Fruit fly (Drosophila melanogaster) whole organism, embryonic: ENCODE measurements around the gene Rab3-GEF.

Source experiments
- Atf3 ChIP-seq: fragments of 200-800 bp; sonication (Bioruptor generic); optimal IDR thresholded peaks from 3 replicates; lab custom pipeline; 2016; ENCODE audit warnings: missing biosample characterization, missing genetic modification characterization
- BEAF-32 ChIP-seq: fragments of 200-800 bp; sonication (Bioruptor generic); optimal IDR thresholded peaks from 3 replicates; lab custom pipeline; 2017; ENCODE audit warnings: missing biosample characterization, missing genetic modification characterization, mild to moderate bottlenecking, moderate library complexity, missing genetic modification reagents
- Bdp1 ChIP-seq: fragments of 200-800 bp; sonication (Bioruptor generic); optimal IDR thresholded peaks from 3 replicates; lab custom pipeline; 2016; ENCODE audit warnings: missing biosample characterization, missing genetic modification characterization
- CG10147 ChIP-seq: fragments of 200-800 bp; sonication (Bioruptor generic); optimal IDR thresholded peaks from 2 replicates; lab custom pipeline; 2019; ENCODE audit warnings: missing biosample characterization, mild to moderate bottlenecking, missing genetic modification characterization, moderate library complexity
- CG10267 ChIP-seq: fragments of 200-800 bp; sonication (Bioruptor generic); optimal IDR thresholded peaks from 2 replicates; lab custom pipeline; 2018; ENCODE audit warnings: missing biosample characterization, mild to moderate bottlenecking, missing genetic modification characterization, moderate library complexity
- CG12071 ChIP-seq: fragments of 200-800 bp; sonication (Bioruptor generic); optimal IDR thresholded peaks from 3 replicates; lab custom pipeline; 2018; ENCODE audit warnings: missing biosample characterization, mild to moderate bottlenecking, missing genetic modification characterization
- CG12155 ChIP-seq: fragments of 200-800 bp; sonication (Bioruptor generic); optimal IDR thresholded peaks from 3 replicates; lab custom pipeline; 2016; ENCODE audit warnings: missing biosample characterization, missing genetic modification characterization
- CG12299 ChIP-seq: fragments of 200-800 bp; sonication (Bioruptor generic); optimal IDR thresholded peaks from 2 replicates; lab custom pipeline; 2018; ENCODE audit warnings: missing biosample characterization, mild to moderate bottlenecking, missing genetic modification characterization
- CG12659 ChIP-seq: fragments of 200-800 bp; sonication (Bioruptor generic); optimal IDR thresholded peaks from 3 replicates; lab custom pipeline; 2017; ENCODE audit warnings: mild to moderate bottlenecking, missing biosample characterization, missing genetic modification reagents, missing genetic modification characterization
- CG14965 ChIP-seq: fragments of 200-800 bp; sonication (Bioruptor generic); optimal IDR thresholded peaks from 2 replicates; lab custom pipeline; 2016; ENCODE audit warnings: missing biosample characterization, missing genetic modification characterization, borderline replicate concordance
- CG15073 ChIP-seq: fragments of 200-800 bp; sonication (Bioruptor generic); optimal IDR thresholded peaks from 2 replicates; lab custom pipeline; 2016; ENCODE audit warnings: missing biosample characterization, missing genetic modification characterization
- CG1603 ChIP-seq: fragments of 200-800 bp; sonication (Bioruptor generic); optimal IDR thresholded peaks from 2 replicates; lab custom pipeline; 2019; ENCODE audit warnings: missing biosample characterization, mild to moderate bottlenecking, missing genetic modification characterization, moderate library complexity
- CG2889 ChIP-seq: fragments of 200-800 bp; sonication (Bioruptor generic); IDR thresholded peaks from 3 replicates; pipeline ENCODE4 v1.3.6; 2022; ENCODE audit warnings: missing biosample characterization, missing genetic modification characterization
- CG3163 ChIP-seq: fragments of 200-800 bp; sonication (Bioruptor generic); optimal IDR thresholded peaks from 3 replicates; lab custom pipeline; 2016; ENCODE audit warnings: missing biosample characterization, missing genetic modification characterization
- CG33213 ChIP-seq: fragments of 200-800 bp; sonication (Bioruptor generic); optimal IDR thresholded peaks from 3 replicates; lab custom pipeline; 2016; ENCODE audit warnings: missing biosample characterization, missing genetic modification characterization
- CG33557 ChIP-seq: fragments of 200-800 bp; sonication (Bioruptor generic); optimal IDR thresholded peaks from 2 replicates; lab custom pipeline; 2019; ENCODE audit warnings: missing biosample characterization, mild to moderate bottlenecking, missing genetic modification characterization, moderate library complexity
- CG3407 ChIP-seq: fragments of 200-800 bp; sonication (Bioruptor generic); optimal IDR thresholded peaks from 2 replicates; lab custom pipeline; 2018; ENCODE audit warnings: missing biosample characterization, mild to moderate bottlenecking, missing genetic modification characterization
- CG3726 ChIP-seq: fragments of 200-800 bp; sonication (Bioruptor generic); IDR thresholded peaks from 3 replicates; pipeline ENCODE4, ENCODE4 v1.3.6; 2022; ENCODE audit warnings: missing biosample characterization, missing genetic modification characterization
- CG3847 ChIP-seq: fragments of 200-800 bp; sonication (Bioruptor generic); IDR thresholded peaks from 2 replicates; pipeline ENCODE4 v1.3.6; 2022; ENCODE audit warnings: missing biosample characterization, missing genetic modification characterization
- CG3995 ChIP-seq: fragments of 200-800 bp; sonication (Bioruptor generic); optimal IDR thresholded peaks from 3 replicates; lab custom pipeline; 2016; ENCODE audit warnings: missing biosample characterization, missing genetic modification characterization
- CG4328 ChIP-seq: fragments of 200-800 bp; sonication (Bioruptor generic); optimal IDR thresholded peaks from 3 replicates; lab custom pipeline; 2017; ENCODE audit warnings: missing biosample characterization, missing genetic modification reagents, missing genetic modification characterization
- CG4404 ChIP-seq: fragments of 200-800 bp; sonication (Bioruptor generic); IDR thresholded peaks from 2 replicates; pipeline ENCODE4 v1.3.6; 2022; ENCODE audit warnings: missing biosample characterization, missing genetic modification characterization
- CG4707 ChIP-seq: fragments of 200-800 bp; sonication (Bioruptor generic); optimal IDR thresholded peaks from 2 replicates; lab custom pipeline; 2018; ENCODE audit warnings: missing biosample characterization, mild to moderate bottlenecking, missing genetic modification characterization, moderate library complexity
- CG6272 ChIP-seq: fragments of 200-800 bp; sonication (Bioruptor generic); IDR thresholded peaks from 2 replicates; pipeline ENCODE4 v1.3.6; 2022; ENCODE audit warnings: missing biosample characterization, missing genetic modification characterization
- CG8388 ChIP-seq: fragments of 200-800 bp; sonication (Bioruptor generic); optimal IDR thresholded peaks from 2 replicates; lab custom pipeline; 2019; ENCODE audit warnings: missing biosample characterization, mild to moderate bottlenecking, missing genetic modification characterization, moderate library complexity
- CTCF ChIP-seq: fragments of 200-800 bp; sonication (Bioruptor generic); optimal IDR thresholded peaks from 2 replicates; lab custom pipeline; 2017; ENCODE audit warnings: missing biosample characterization, mild to moderate bottlenecking, missing genetic modification characterization, moderate library complexity
- Dek ChIP-seq: fragments of 200-800 bp; sonication (Bioruptor generic); optimal IDR thresholded peaks from 3 replicates; lab custom pipeline; 2019; ENCODE audit warnings: missing biosample characterization, mild to moderate bottlenecking, missing genetic modification characterization, moderate library complexity
- Dip2 ChIP-seq: fragments of 200-800 bp; sonication (Bioruptor generic); IDR thresholded peaks from 2 replicates; pipeline ENCODE4 v1.3.6; 2022; ENCODE audit warnings: missing biosample characterization, missing genetic modification characterization
- Fer3 ChIP-seq: fragments of 200-800 bp; sonication (Bioruptor generic); optimal IDR thresholded peaks from 2 replicates; lab custom pipeline; 2018; ENCODE audit warnings: missing biosample characterization, mild to moderate bottlenecking, missing genetic modification characterization, moderate library complexity
- GATAe ChIP-seq: fragments of 200-800 bp; sonication (Bioruptor generic); conservative IDR thresholded peaks from 2 replicates; pipeline ENCODE4 v1.3.6; 2022; ENCODE audit warnings: missing biosample characterization, missing genetic modification characterization
- Hey ChIP-seq: fragments of 200-800 bp; sonication (Bioruptor generic); optimal IDR thresholded peaks from 3 replicates; lab custom pipeline; 2018; ENCODE audit warnings: missing biosample characterization, mild to moderate bottlenecking, missing genetic modification characterization
- Kr ChIP-seq: fragments of 200-800 bp; sonication (Bioruptor generic); optimal IDR thresholded peaks from 2 replicates; lab custom pipeline; 2017; ENCODE audit warnings: missing biosample characterization, mild to moderate bottlenecking, missing genetic modification characterization
- Med ChIP-seq: fragments of 200-800 bp; sonication (Bioruptor generic); peaks from one replicate; lab custom pipeline; 2016; ENCODE audit warnings: missing biosample characterization, missing genetic modification characterization, mild to moderate bottlenecking, inconsistent platforms, moderate library complexity
- Meics ChIP-seq: fragments of 200-800 bp; sonication (Bioruptor generic); optimal IDR thresholded peaks from 2 replicates; lab custom pipeline; 2017; ENCODE audit warnings: missing biosample characterization, mild to moderate bottlenecking, missing genetic modification characterization
- Nf-YB ChIP-seq: fragments of 200-800 bp; sonication (Bioruptor generic); optimal IDR thresholded peaks from 3 replicates; lab custom pipeline; 2019; ENCODE audit warnings: missing biosample characterization, mild to moderate bottlenecking, missing genetic modification characterization, moderate library complexity
- PHDP ChIP-seq: fragments of 200-800 bp; sonication (Bioruptor generic); optimal IDR thresholded peaks from 3 replicates; lab custom pipeline; 2018; ENCODE audit warnings: missing biosample characterization, mild to moderate bottlenecking, missing genetic modification characterization, moderate library complexity
- Pdp1 ChIP-seq, 2 experiments: fragments of 200-800 bp; sonication (Bioruptor generic); optimal IDR thresholded peaks; 3 replicates each; lab custom pipeline; 2016; ENCODE audit warnings: missing biosample characterization in 2 of 2, missing genetic modification characterization in 2 of 2, mild to moderate bottlenecking in 1 of 2, moderate library complexity in 1 of 2
- TFAM ChIP-seq: fragments of 200-800 bp; sonication (Bioruptor generic); optimal IDR thresholded peaks from 2 replicates; lab custom pipeline; 2017; ENCODE audit warnings: missing biosample characterization, missing genetic modification characterization, inconsistent platforms
- Xbp1 ChIP-seq: fragments of 200-800 bp; sonication (Bioruptor generic); optimal IDR thresholded peaks from 3 replicates; lab custom pipeline; 2016; ENCODE audit warnings: missing biosample characterization, mild to moderate bottlenecking, missing genetic modification characterization
- abd-A ChIP-seq: fragments of 200-800 bp; sonication (Bioruptor generic); optimal IDR thresholded peaks from 3 replicates; lab custom pipeline; 2019; ENCODE audit warnings: missing biosample characterization, mild to moderate bottlenecking, missing genetic modification characterization, moderate library complexity
- amos ChIP-seq: fragments of 200-800 bp; sonication (Bioruptor generic); IDR thresholded peaks from 2 replicates; pipeline ENCODE4 v1.3.6; 2022; ENCODE audit warnings: missing biosample characterization, missing genetic modification characterization; ENCODE audit not compliant: partially characterized antibody
- da ChIP-seq: fragments of 200-800 bp; sonication (Bioruptor generic); optimal IDR thresholded peaks from 2 replicates; lab custom pipeline; 2016; ENCODE audit warnings: missing biosample characterization, missing genetic modification characterization
- disco-r ChIP-seq: fragments of 200-800 bp; sonication (Bioruptor generic); optimal IDR thresholded peaks from 2 replicates; lab custom pipeline; 2016; ENCODE audit warnings: missing biosample characterization, missing genetic modification characterization
- fd64A ChIP-seq: fragments of 200-800 bp; sonication (Bioruptor generic); optimal IDR thresholded peaks from 3 replicates; lab custom pipeline; 2018; ENCODE audit warnings: missing biosample characterization, mild to moderate bottlenecking, missing genetic modification characterization
- h ChIP-seq: fragments of >200 bp; optimal IDR thresholded peaks from 2 replicates; lab custom pipeline; 2017
- her ChIP-seq: fragments of 200-800 bp; sonication (Bioruptor generic); optimal IDR thresholded peaks from 2 replicates; lab custom pipeline; 2016; ENCODE audit warnings: missing biosample characterization, missing genetic modification characterization
- mam ChIP-seq: fragments of 200-800 bp; sonication (Bioruptor generic); optimal IDR thresholded peaks from 3 replicates; lab custom pipeline; 2016; ENCODE audit warnings: missing biosample characterization, missing genetic modification characterization
- odd ChIP-seq: fragments of 200-800 bp; sonication (Bioruptor generic); optimal IDR thresholded peaks from 2 replicates; lab custom pipeline; 2017; ENCODE audit warnings: missing biosample characterization, mild to moderate bottlenecking, missing genetic modification characterization
- salm ChIP-seq: fragments of 200-800 bp; sonication (Bioruptor generic); optimal IDR thresholded peaks from 2 replicates; lab custom pipeline; 2018; ENCODE audit warnings: missing biosample characterization, mild to moderate bottlenecking, missing genetic modification characterization
- slbo ChIP-seq: fragments of 200-800 bp; sonication (Bioruptor generic); IDR thresholded peaks from 2 replicates; pipeline ENCODE4 v1.3.6; 2022; ENCODE audit warnings: missing biosample characterization, missing genetic modification characterization
- sqz ChIP-seq: fragments of 200-800 bp; sonication (Bioruptor generic); optimal IDR thresholded peaks from 3 replicates; lab custom pipeline; 2018; ENCODE audit warnings: missing biosample characterization, mild to moderate bottlenecking, missing genetic modification characterization
- zf30C ChIP-seq: fragments of 200-800 bp; sonication (Bioruptor generic); optimal IDR thresholded peaks from 3 replicates; lab custom pipeline; 2018; ENCODE audit warnings: missing biosample characterization, mild to moderate bottlenecking, missing genetic modification characterization

Rab3-GEF gene

DNA sequence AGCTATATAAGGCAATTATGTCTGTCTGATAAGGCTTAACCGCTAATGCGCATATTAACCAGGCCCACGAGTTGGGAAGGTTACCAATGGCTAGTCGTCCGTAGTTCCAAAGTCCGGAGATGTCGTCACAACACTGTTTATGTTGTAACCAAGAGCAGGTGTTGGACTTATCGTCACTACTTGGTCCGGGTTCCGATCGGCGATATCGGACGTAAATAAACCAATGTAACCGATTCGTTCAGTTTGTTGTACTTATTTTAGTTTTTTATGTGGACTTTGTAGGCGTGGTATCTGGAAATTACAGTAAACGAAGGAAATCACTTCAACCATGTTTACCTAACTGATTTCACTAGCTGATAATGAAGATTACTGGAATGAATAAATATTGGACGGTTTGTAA lies 11.1 kb upstream of the Rab3-GEF start (continued):
- TF ChIP-seq CG12071 (GFP tag; lab: Kevin White, UChicago), result no peak
- TF ChIP-seq CG3407 (GFP tag; lab: Kevin White, UChicago), result peak; percentile 15
- TF ChIP-seq Atf3, result no peak
- no peak for TF ChIP-seq Kr
- no peak for TF ChIP-seq CG3995 (GFP tag; lab: Kevin White, UChicago)
- peak; percentile 14 for TF ChIP-seq CG12299 (tag; lab: Kevin White, UChicago)
- peak; percentile 42 for TF ChIP-seq fd64A
- TF ChIP-seq TFAM (GFP tag; lab: Kevin White, UChicago), result no peak
- no peak for TF ChIP-seq CG14965 (GFP tag; lab: Kevin White, UChicago)
- TF ChIP-seq her, result no peak
- TF ChIP-seq CG3726, result no peak
- TF ChIP-seq CG2889 (GFP tag; lab: Robert Waterston, UW), result no peak
- no peak for TF ChIP-seq disco-r (GFP tag; lab: Kevin White, UChicago)
- peak; percentile 62 for TF ChIP-seq sqz
- no peak for TF ChIP-seq CG10147 (GFP tag; lab: Kevin White, UChicago)
- no peak for TF ChIP-seq CG8388 (GFP tag; lab: Kevin White, UChicago)
- no peak for TF ChIP-seq h (lab: Kevin White, UChicago)
- TF ChIP-seq Dip2, result no peak
- no peak for TF ChIP-seq Fer3 (tag; lab: Kevin White, UChicago)
- no peak for TF ChIP-seq zf30C (GFP tag; lab: Kevin White, UChicago)
- TF ChIP-seq Med (GFP tag; lab: Kevin White, UChicago), result peak; percentile 24
- no peak for TF ChIP-seq CG4404 (GFP tag; lab: Robert Waterston, UW)
- peak; percentile 34 for TF ChIP-seq CG4328 (GFP tag; lab: Kevin White, UChicago)
- no peak for TF ChIP-seq CG12155
- TF ChIP-seq Nf-YB, result no peak
- TF ChIP-seq Dek (tag; lab: Kevin White, UChicago), result no peak
- no peak for TF ChIP-seq CG15073 (GFP tag; lab: Kevin White, UChicago)
- TF ChIP-seq amos (GFP tag; lab: Robert Waterston, UW), result no peak
- TF ChIP-seq abd-A, result no peak
- TF ChIP-seq CG6272 (GFP tag; lab: Robert Waterston, UW), result no peak
- TF ChIP-seq Xbp1 (GFP tag; lab: Kevin White, UChicago), result no peak
- TF ChIP-seq Meics (GFP tag; lab: Kevin White, UChicago), result peak; percentile 55
- TF ChIP-seq Pdp1 (GFP tag; optimal IDR thresholded peaks at IDR 0.05; lab: Kevin White, UChicago), result peak in 1 of 2 experiments; percentile 84
- TF ChIP-seq odd (GFP tag; lab: Kevin White, UChicago), result no peak
- TF ChIP-seq da, result no peak
- peak; percentile 47 for TF ChIP-seq CG33557
- no peak for TF ChIP-seq CG10267 (tag; lab: Kevin White, UChicago)
- TF ChIP-seq Hey (tag; lab: Kevin White, UChicago), result no peak
- TF ChIP-seq CG3847 (GFP tag; lab: Robert Waterston, UW), result no peak
- peak; percentile 25 for TF ChIP-seq salm
- no peak for TF ChIP-seq BEAF-32 (GFP tag; lab: Kevin White, UChicago)
- peak; percentile 28 for TF ChIP-seq CG4707 (GFP tag; lab: Kevin White, UChicago)
- TF ChIP-seq CG33213 (GFP tag; lab: Kevin White, UChicago), result no peak
- TF ChIP-seq CG3163 (GFP tag; lab: Kevin White, UChicago), result no peak
- no peak for TF ChIP-seq CTCF (GFP tag; lab: Kevin White, UChicago)
- TF ChIP-seq CG1603 (tag; lab: Kevin White, UChicago), result peak; percentile 15
- TF ChIP-seq slbo, result no peak
- TF ChIP-seq GATAe (GFP tag; lab: Robert Waterston, UW), result no peak
- no peak for TF ChIP-seq Bdp1 (GFP tag; lab: Kevin White, UChicago)
- no peak for TF ChIP-seq PHDP (tag; lab: Kevin White, UChicago)
- TF ChIP-seq mam (GFP tag; lab: Kevin White, UChicago), result no peak
- TF ChIP-seq CG12659 (GFP tag; lab: Kevin White, UChicago), result no peak
